Fruit fly (Drosophila melanogaster): ENCODE measurements around the gene Meltrin.

Meltrin gene

dm6 chr3R:14659354-14659804 is 37.7 kb downstream of the Meltrin start, which contains the start of gene Hexim (continued):
- TF ChIP-seq CG11560 (tag; IDR thresholded peaks at IDR 0.05) (no peak), grau (tag; optimal IDR thresholded peaks at IDR 0.05) (no peak), CG15514 (GFP tag; optimal IDR thresholded peaks at IDR 0.05) (peak; percentile 70), Hmx (GFP tag; optimal IDR thresholded peaks at IDR 0.05) (no peak), Bdp1 (GFP tag; optimal IDR thresholded peaks at IDR 0.05) (no peak), pho (GFP tag; optimal IDR thresholded peaks at IDR 0.05) (no peak), CG10267 (tag; optimal IDR thresholded peaks at IDR 0.05) (peak; percentile 35), CG15696 (tag; optimal IDR thresholded peaks at IDR 0.05) (no peak), Myb (GFP tag; optimal IDR thresholded peaks at IDR 0.05) (peak; percentile 59), CG2678 (tag; optimal IDR thresholded peaks at IDR 0.05) (no peak), croc (GFP tag; conservative IDR thresholded peaks at IDR 0.05) (no peak), CG14710 (tag; optimal IDR thresholded peaks at IDR 0.05) (peak; percentile 73), CG9797 (GFP tag; optimal IDR thresholded peaks at IDR 0.05) (peak; percentile 84), CG10979 (tag; optimal IDR thresholded peaks at IDR 0.05) (peak; percentile 0), D19B (GFP tag; optimal IDR thresholded peaks at IDR 0.05) (no peak), phol (tag; optimal IDR thresholded peaks at IDR 0.05) (peak; percentile 95), Nf-YC (tag; optimal IDR thresholded peaks at IDR 0.05) (peak; percentile 75), CG18619 (GFP tag; optimal IDR thresholded peaks at IDR 0.05) (no peak), Sry-δ (GFP tag; optimal IDR thresholded peaks at IDR 0.05) (peak; percentile 46), CG31388 (GFP tag; optimal IDR thresholded peaks at IDR 0.05) (no peak), Opbp (GFP tag; IDR thresholded peaks at IDR 0.05; ENCODE audit: partially characterized antibody) (0 out of 3 replicates have a peak, but pooled peaks have one; percentile 39), crc (GFP tag; optimal IDR thresholded peaks at IDR 0.05) (no peak), nerfin-1 (tag; optimal IDR thresholded peaks at IDR 0.05) (peak; percentile 27), CG17186 (GFP tag; optimal IDR thresholded peaks at IDR 0.05) (peak; percentile 21), klu (GFP tag; IDR thresholded peaks at IDR 0.05) (no peak), tll (GFP tag; optimal IDR thresholded peaks at IDR 0.05) (no peak), Ets97D (GFP tag; optimal IDR thresholded peaks at IDR 0.05) (peak; percentile 83), CG10462 (GFP tag; optimal IDR thresholded peaks at IDR 0.05) (no peak), CG12299 (tag; optimal IDR thresholded peaks at IDR 0.05) (peak; percentile 40), gcm (GFP tag; optimal IDR thresholded peaks at IDR 0.05) (no peak), nom (GFP tag; optimal IDR thresholded peaks at IDR 0.05) (peak; percentile 78), Dref (GFP tag; IDR thresholded peaks at IDR 0.05) (peak; percentile 55), CG17328 (GFP tag; IDR thresholded peaks at IDR 0.05) (no peak), Atf3 (GFP tag; optimal IDR thresholded peaks at IDR 0.05) (no peak), chinmo (GFP tag; IDR thresholded peaks at IDR 0.05; ENCODE audit: partially characterized antibody) (0 out of 4 replicates have a peak, but pooled peaks have one; percentile 41), HLHmδ (GFP tag; optimal IDR thresholded peaks at IDR 0.05) (no peak), CG17385 (GFP tag; optimal IDR thresholded peaks at IDR 0.05) (peak; percentile 56), sc (optimal IDR thresholded peaks at IDR 0.05) (no peak), sc (GFP tag; optimal IDR thresholded peaks at IDR 0.05) (no peak), zf30C (GFP tag; optimal IDR thresholded peaks at IDR 0.05) (no peak), insv (GFP tag; optimal IDR thresholded peaks at IDR 0.05) (peak; percentile 39 to 95), CG8359 (GFP tag; optimal IDR thresholded peaks at IDR 0.05; ENCODE audit: borderline replicate concordance) (no peak), CG12391 (tag; optimal IDR thresholded peaks at IDR 0.05) (peak; percentile 15), CG7556 (GFP tag; optimal IDR thresholded peaks at IDR 0.05) (no peak), Mad (GFP tag; optimal IDR thresholded peaks at IDR 0.05) (peak; percentile 19), CG32772 (GFP tag; IDR thresholded peaks at IDR 0.05) (peak; percentile 45; the same call in 1 of the 2 replicates), CG1603 (tag; optimal IDR thresholded peaks at IDR 0.05) (peak; percentile 55), MESR4 (GFP tag; optimal IDR thresholded peaks at IDR 0.05) (peak; percentile 88), Fer2 (tag; optimal IDR thresholded peaks at IDR 0.05) (no peak), CG11723 (GFP tag; optimal IDR thresholded peaks at IDR 0.05) (no peak)

Measured in whole organism, embryonic.